Fruit fly (Drosophila melanogaster): ENCODE results near the gene rtp.

The rtp gene

DNA sequence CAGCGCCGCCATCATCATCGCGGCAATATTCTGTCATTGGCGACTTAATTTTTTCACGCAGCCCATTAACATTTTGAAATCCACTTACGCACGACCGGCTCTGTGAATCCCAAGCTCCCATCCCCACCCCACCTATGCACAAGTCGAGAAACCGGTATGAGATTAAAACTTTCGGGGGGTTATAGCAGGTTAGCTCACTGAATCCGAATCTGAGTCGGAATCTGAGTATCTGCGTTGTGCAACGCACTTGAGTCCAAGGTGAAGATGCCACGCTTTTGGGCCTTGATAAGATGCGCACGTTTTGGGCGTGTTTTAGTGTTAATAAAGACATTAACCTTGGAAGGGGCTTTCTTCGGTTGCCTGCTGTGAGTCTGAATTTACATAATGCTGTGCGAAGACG is 9.8 kb upstream of the rtp start:
- TF ChIP-seq CG14711 (tag; optimal IDR thresholded peaks at IDR 0.05) (no peak), pad (GFP tag; optimal IDR thresholded peaks at IDR 0.05) (no peak), Crg-1 (GFP tag; optimal IDR thresholded peaks at IDR 0.05) (no peak), Clk (GFP tag; optimal IDR thresholded peaks at IDR 0.05) (no peak), tj (GFP tag; optimal IDR thresholded peaks at IDR 0.05) (no peak)

DNA sequence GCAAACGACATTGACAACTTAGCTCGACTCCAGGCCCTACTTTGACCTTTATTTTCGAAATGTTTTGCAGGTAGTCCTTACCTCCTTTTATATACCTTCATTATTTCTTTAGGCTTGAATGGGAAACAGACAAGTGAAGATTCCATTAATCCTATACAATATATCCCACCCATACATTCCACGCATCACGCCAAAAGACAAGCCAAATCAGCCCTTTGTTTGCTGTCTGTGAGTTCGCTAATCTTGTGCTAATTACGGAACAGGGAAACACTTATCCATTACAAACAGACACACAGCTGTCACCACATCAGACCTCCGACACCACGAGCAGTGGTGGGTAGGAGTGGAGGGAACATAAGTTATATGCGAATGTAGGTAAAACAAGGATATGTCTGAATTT is 3.6 kb upstream of the rtp start, which contains the start of gene CG33293:
Gene CG33293 (minus strand): TSS at position 15 of the 400 bp plus-strand sequence.
- TF ChIP-seq Clk (GFP tag; optimal IDR thresholded peaks at IDR 0.05): no peak
- TF ChIP-seq CG7045 (GFP tag; optimal IDR thresholded peaks at IDR 0.05): no peak
- TF ChIP-seq ovo (GFP tag; optimal IDR thresholded peaks at IDR 0.05): no peak
- no peak for TF ChIP-seq CG7101 (tag; optimal IDR thresholded peaks at IDR 0.05)
- TF ChIP-seq bab1 (GFP tag; optimal IDR thresholded peaks at IDR 0.05): no peak
- no peak for TF ChIP-seq Mnt (GFP tag; optimal IDR thresholded peaks at IDR 0.05)
- TF ChIP-seq pad (GFP tag; optimal IDR thresholded peaks at IDR 0.05): no peak
- no peak for TF ChIP-seq kay (GFP tag; ENCODE audit: borderline replicate concordance)
- no peak for TF ChIP-seq Crg-1 (GFP tag; optimal IDR thresholded peaks at IDR 0.05)
- TF ChIP-seq cic (GFP tag; optimal IDR thresholded peaks at IDR 0.05): no peak
- TF ChIP-seq CG33017 (tag; optimal IDR thresholded peaks at IDR 0.05): no peak
- no peak for TF ChIP-seq CG1620 (GFP tag; optimal IDR thresholded peaks at IDR 0.05)

DNA sequence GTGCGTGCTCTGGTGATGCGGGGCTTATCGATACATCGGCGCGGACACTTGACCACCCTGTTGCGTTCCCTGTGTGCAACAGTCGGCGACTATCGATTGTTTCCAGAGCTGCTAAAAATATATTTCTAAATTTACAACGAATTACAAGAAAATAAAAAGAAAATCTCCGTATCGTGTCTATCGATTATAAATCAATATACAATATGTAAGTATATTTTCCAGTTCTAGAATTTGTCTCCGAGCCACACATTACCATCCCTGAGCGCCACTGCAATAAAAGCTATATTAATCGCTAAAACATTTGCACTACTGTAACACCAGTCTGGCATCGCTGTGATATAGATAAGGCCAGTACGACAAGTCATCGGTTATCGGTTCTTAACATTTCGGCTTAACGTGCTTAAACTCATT is 4.9 kb downstream of the rtp start, which contains the start of the genes Kat60 and Mms19:
Gene Kat60 (minus strand): TSS at position 13 of the 411 bp plus-strand sequence.
Gene Mms19 (plus strand): TSS at position 347 of the 411 bp plus-strand sequence.
- TF ChIP-seq Crg-1 (GFP tag; optimal IDR thresholded peaks at IDR 0.05): peak; percentile 17
- no peak for TF ChIP-seq CG5204 (GFP tag; optimal IDR thresholded peaks at IDR 0.05)
- peak; percentile 43 for TF ChIP-seq CG12768 (GFP tag; optimal IDR thresholded peaks at IDR 0.05)
- no peak for TF ChIP-seq Hr96 (GFP tag; optimal IDR thresholded peaks at IDR 0.05)
- TF ChIP-seq CG11617 (GFP tag; optimal IDR thresholded peaks at IDR 0.05): peak; percentile 56
- TF ChIP-seq pad (GFP tag; optimal IDR thresholded peaks at IDR 0.05): peak; percentile 58
- TF ChIP-seq kay (GFP tag; ENCODE audit: borderline replicate concordance): no peak
- peak; percentile 32 for TF ChIP-seq bab1 (GFP tag; optimal IDR thresholded peaks at IDR 0.05)
- TF ChIP-seq cic (GFP tag; optimal IDR thresholded peaks at IDR 0.05): no peak
- TF ChIP-seq toe (GFP tag; optimal IDR thresholded peaks at IDR 0.05): peak; percentile 93
- peak; percentile 80 for TF ChIP-seq Mnt (GFP tag; optimal IDR thresholded peaks at IDR 0.05)
- peak; percentile 62 for TF ChIP-seq ovo (GFP tag; optimal IDR thresholded peaks at IDR 0.05)
- peak; percentile 76 for TF ChIP-seq tj (GFP tag; optimal IDR thresholded peaks at IDR 0.05)
- TF ChIP-seq CG7101 (tag; optimal IDR thresholded peaks at IDR 0.05): peak; percentile 61
- TF ChIP-seq CG14711 (tag; optimal IDR thresholded peaks at IDR 0.05): peak; percentile 91
- peak; percentile 59 for TF ChIP-seq Clk (GFP tag; optimal IDR thresholded peaks at IDR 0.05)
- no peak for TF ChIP-seq cnc (optimal IDR thresholded peaks at IDR 0.05)
- peak; percentile 64 for TF ChIP-seq CG7045 (GFP tag; optimal IDR thresholded peaks at IDR 0.05)
- peak; percentile 86 for TF ChIP-seq CG1620 (GFP tag; optimal IDR thresholded peaks at IDR 0.05)
- peak; percentile 44 for TF ChIP-seq CG33017 (tag; optimal IDR thresholded peaks at IDR 0.05)

DNA sequence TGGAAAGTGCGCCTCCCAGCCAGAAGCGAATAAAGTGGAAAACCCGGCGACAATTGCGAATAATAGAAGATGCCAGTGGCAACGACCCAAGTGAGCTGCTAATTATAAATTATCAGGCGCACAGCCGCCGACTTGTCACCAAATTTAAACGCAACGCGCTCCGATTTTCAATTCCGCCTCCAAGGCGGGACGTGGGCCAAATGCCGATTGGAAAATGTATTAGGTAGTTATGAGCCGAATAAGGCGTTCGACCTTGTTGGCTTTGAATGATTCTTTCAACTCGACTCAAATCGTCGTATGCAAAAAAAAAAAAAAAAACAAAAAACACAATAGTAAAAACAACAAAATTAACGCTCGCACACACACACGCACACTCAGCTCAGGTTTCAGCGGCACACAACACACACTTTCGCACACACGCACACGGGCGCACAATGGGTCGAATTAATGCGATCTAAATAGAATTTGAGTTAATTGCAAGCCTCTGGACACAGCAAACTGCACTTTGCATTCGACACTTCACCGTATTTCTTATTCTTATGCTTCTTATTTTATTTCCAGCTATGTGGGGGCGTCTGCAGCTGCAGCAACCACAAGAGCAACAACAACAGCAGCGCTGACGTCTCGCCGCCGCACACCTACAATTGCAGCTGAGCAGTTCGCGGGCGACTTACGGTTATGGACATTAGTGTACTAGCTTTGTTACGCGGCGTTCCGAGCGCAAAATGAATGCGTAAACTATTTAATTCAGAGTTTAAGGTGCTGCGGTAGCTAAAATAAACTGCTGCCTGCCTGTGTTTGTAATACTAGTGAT is 5.5 kb downstream of the rtp start:
- no peak for TF ChIP-seq ovo (GFP tag; optimal IDR thresholded peaks at IDR 0.05)
- TF ChIP-seq tj (GFP tag; optimal IDR thresholded peaks at IDR 0.05): peak; percentile 86
- TF ChIP-seq CG12768 (GFP tag; optimal IDR thresholded peaks at IDR 0.05): peak; percentile 3

- peak; percentile 15 for TF ChIP-seq CG7045 (GFP tag; optimal IDR thresholded peaks at IDR 0.05)
- TF ChIP-seq CG7101 (tag; optimal IDR thresholded peaks at IDR 0.05): no peak
- TF ChIP-seq CG12768 (GFP tag; optimal IDR thresholded peaks at IDR 0.05): peak; percentile 6
- no peak for TF ChIP-seq CG33017 (tag; optimal IDR thresholded peaks at IDR 0.05)
- TF ChIP-seq cic (GFP tag; optimal IDR thresholded peaks at IDR 0.05): peak; percentile 54
- no peak for TF ChIP-seq Clk (GFP tag; optimal IDR thresholded peaks at IDR 0.05)
- TF ChIP-seq Hr96 (GFP tag; optimal IDR thresholded peaks at IDR 0.05): no peak
- no peak for TF ChIP-seq CG5204 (GFP tag; optimal IDR thresholded peaks at IDR 0.05)
- no peak for TF ChIP-seq CG1620 (GFP tag; optimal IDR thresholded peaks at IDR 0.05)
- TF ChIP-seq tj (GFP tag; optimal IDR thresholded peaks at IDR 0.05): no peak
- TF ChIP-seq kay (GFP tag; ENCODE audit: borderline replicate concordance): no peak
Observed at dm6 chr3R:5229458-5229857, 7.7 kb downstream of the rtp start.

dm6 chr3R:5226025-5226424 is 11.1 kb downstream of the rtp start, which contains the start of gene Vps37B:
TSS of gene Vps37B (plus strand) at chr3R:5226158.
- TF ChIP-seq tj (GFP tag; optimal IDR thresholded peaks at IDR 0.05) (no peak), cnc (optimal IDR thresholded peaks at IDR 0.05) (no peak)

DNA sequence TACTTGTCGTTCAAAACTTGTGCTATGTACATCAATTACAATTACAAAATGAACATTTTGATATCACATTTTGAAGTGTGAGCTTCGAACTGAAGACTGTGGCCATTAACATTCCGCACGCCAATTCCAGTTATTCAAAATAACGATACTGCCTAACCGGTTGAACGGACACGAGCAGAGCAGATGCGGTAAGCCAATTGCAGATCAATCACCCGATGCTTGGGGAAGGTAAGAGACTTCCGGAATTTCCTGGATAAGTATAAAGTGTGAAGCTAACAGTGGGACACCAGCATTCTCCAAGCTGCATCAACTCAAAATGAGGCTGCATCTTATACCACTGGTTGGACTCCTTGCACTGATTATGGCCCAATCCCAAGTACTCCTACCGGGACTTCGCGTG is 13.3 kb downstream of the rtp start, which contains the start of gene CG14664:
Gene CG14664 (plus strand): TSS at position 301 of the 400 bp plus-strand sequence.
- TF ChIP-seq kay (GFP tag; ENCODE audit: borderline replicate concordance): no peak
- TF ChIP-seq CG33017 (tag; optimal IDR thresholded peaks at IDR 0.05): no peak
- no peak for TF ChIP-seq ovo (GFP tag; optimal IDR thresholded peaks at IDR 0.05)
- TF ChIP-seq Hr96 (GFP tag; optimal IDR thresholded peaks at IDR 0.05): no peak
- no peak for TF ChIP-seq CG7045 (GFP tag; optimal IDR thresholded peaks at IDR 0.05)
- no peak for TF ChIP-seq cic (GFP tag; optimal IDR thresholded peaks at IDR 0.05)
- TF ChIP-seq CG5204 (GFP tag; optimal IDR thresholded peaks at IDR 0.05): no peak
- TF ChIP-seq toe (GFP tag; optimal IDR thresholded peaks at IDR 0.05): no peak
- TF ChIP-seq Crg-1 (GFP tag; optimal IDR thresholded peaks at IDR 0.05): no peak
- TF ChIP-seq CG11617 (GFP tag; optimal IDR thresholded peaks at IDR 0.05): no peak

Data from whole organism, adult.